Fruit fly (Drosophila melanogaster): Measurements from ENCODE around the gene CG46463.

DNA sequence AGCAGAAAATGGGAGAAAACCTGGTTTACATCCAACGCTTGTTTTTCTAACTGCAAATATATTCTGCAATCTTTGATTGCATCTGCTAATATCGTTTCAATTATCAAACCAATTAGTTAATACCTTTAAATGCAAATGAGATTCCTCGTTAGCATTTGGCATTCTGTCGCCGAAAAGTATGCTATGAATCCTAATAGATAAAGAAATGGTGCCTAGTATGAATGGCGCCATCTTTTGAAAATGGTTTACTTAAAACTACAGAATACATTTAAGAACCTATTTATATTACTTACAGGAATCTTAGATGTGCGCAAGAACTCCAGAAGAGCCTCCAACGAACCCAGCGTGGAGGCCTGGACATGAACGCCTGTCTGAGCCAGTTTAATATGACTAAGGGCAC, 4.2 kb upstream of the CG46463 start:
- TF ChIP-seq ttk (optimal IDR thresholded peaks at IDR 0.05) (no peak), psq (optimal IDR thresholded peaks at IDR 0.05) (no peak), h (optimal IDR thresholded peaks at IDR 0.05) (no peak), Myc (optimal IDR thresholded peaks at IDR 0.05) (no peak), insv (optimal IDR thresholded peaks at IDR 0.05) (no peak)
